Worm (Caenorhabditis elegans) whole organism, L2 larva: ENCODE measurements around the gene pag-3.

ENCODE experiments used
- C34F6.9 ChIP-seq: fragments of 150-350 bp; optimal IDR thresholded peaks from 2 replicates; lab custom pipeline; 2014; ENCODE audit warnings: missing biosample characterization, missing genetic modification characterization
- F13H6.1 ChIP-seq: sonication (generic microtip); optimal IDR thresholded peaks from 2 replicates; lab custom pipeline; 2016; ENCODE audit warnings: missing genetic modification characterization, missing compliant biosample characterization
- Y55F3AM.14 ChIP-seq: fragments of 200-800 bp; sonication (Bioruptor generic); optimal IDR thresholded peaks from 2 replicates; lab custom pipeline; 2018; ENCODE audit warnings: mild to moderate bottlenecking, missing genetic modification characterization, missing compliant biosample characterization
- ZK546.5 ChIP-seq: sonication (generic microtip); optimal IDR thresholded peaks from 2 replicates; lab custom pipeline; 2017; ENCODE audit warnings: missing biosample characterization, missing genetic modification characterization
- alr-1 ChIP-seq: fragments of 150-350 bp; optimal IDR thresholded peaks from 2 replicates; lab custom pipeline; 2014; ENCODE audit warnings: missing biosample characterization, missing genetic modification characterization
- aly-2 ChIP-seq: fragments of 150-350 bp; optimal IDR thresholded peaks from 2 replicates; lab custom pipeline; 2014; ENCODE audit warnings: missing biosample characterization, missing genetic modification characterization
- ama-1 ChIP-seq: fragments of 150-350 bp; optimal IDR thresholded peaks from 2 replicates; lab custom pipeline; 2018; ENCODE audit warnings: inconsistent platforms
- blmp-1 ChIP-seq: sonication (generic microtip); optimal IDR thresholded peaks from 2 replicates; lab custom pipeline; 2017; ENCODE audit warnings: missing genetic modification characterization, mild to moderate bottlenecking, missing compliant biosample characterization, antibody characterized with exemption, moderate library complexity; ENCODE audit not compliant: insufficient read depth
- ceh-16 ChIP-seq: fragments of 150-350 bp; optimal IDR thresholded peaks from 2 replicates; lab custom pipeline; 2014; ENCODE audit warnings: missing biosample characterization, missing genetic modification characterization
- crh-2 ChIP-seq: sonication (generic microtip); optimal IDR thresholded peaks from 2 replicates; lab custom pipeline; 2017; ENCODE audit warnings: missing biosample characterization, missing genetic modification characterization
- dmd-4 ChIP-seq: sonication (generic microtip); optimal IDR thresholded peaks from 2 replicates; lab custom pipeline; 2017; ENCODE audit warnings: missing biosample characterization, missing genetic modification characterization
- egl-27 ChIP-seq: sonication (generic microtip); optimal IDR thresholded peaks from 3 replicates; lab custom pipeline; 2017; ENCODE audit warnings: missing biosample characterization, missing genetic modification reagents, missing genetic modification characterization
- elt-1 ChIP-seq: fragments of 150-350 bp; optimal IDR thresholded peaks from 2 replicates; lab custom pipeline; 2014; ENCODE audit warnings: missing biosample characterization, missing genetic modification characterization
- elt-3 ChIP-seq: sonication (generic microtip); optimal IDR thresholded peaks from 2 replicates; lab custom pipeline; 2017; ENCODE audit warnings: missing biosample characterization, missing genetic modification characterization
- fos-1 ChIP-seq: fragments of 150-350 bp; optimal IDR thresholded peaks from 2 replicates; lab custom pipeline; 2014; ENCODE audit warnings: missing biosample characterization, missing genetic modification characterization
- lin-11 ChIP-seq: fragments of 150-350 bp; sonication (generic microtip); optimal IDR thresholded peaks from 2 replicates; lab custom pipeline; 2014; ENCODE audit warnings: missing biosample characterization, missing genetic modification characterization, inconsistent platforms, mixed read lengths
- lin-13 ChIP-seq: fragments of 150-350 bp; optimal IDR thresholded peaks from 2 replicates; lab custom pipeline; 2014; ENCODE audit warnings: missing biosample characterization, missing genetic modification reagents, missing genetic modification characterization
- lin-39 ChIP-seq: fragments of 150-350 bp; optimal IDR thresholded peaks from 2 replicates; lab custom pipeline; 2014; ENCODE audit warnings: missing biosample characterization, missing genetic modification reagents, missing genetic modification characterization
- lsy-2 ChIP-seq, 2 experiments: fragments of 150-350 bp in 1 of 2; sonication (generic microtip) in 1 of 2; optimal IDR thresholded peaks; 2 replicates each; lab custom pipeline; 2014 to 2017; ENCODE audit warnings: missing biosample characterization in 2 of 2, missing genetic modification characterization in 2 of 2
- mab-5 ChIP-seq: fragments of 150-350 bp; optimal IDR thresholded peaks from 2 replicates; lab custom pipeline; 2014; ENCODE audit warnings: missing biosample characterization, missing genetic modification characterization
- mbf-1 ChIP-seq: sonication (generic microtip); optimal IDR thresholded peaks from 2 replicates; lab custom pipeline; 2017; ENCODE audit warnings: missing biosample characterization, missing genetic modification characterization
- mdl-1 ChIP-seq, 2 experiments: fragments of 150-350 bp in 1 of 2; sonication (generic microtip) in 1 of 2; optimal IDR thresholded peaks; 2 replicates each; lab custom pipeline; 2017; ENCODE audit warnings: missing biosample characterization in 2 of 2, missing genetic modification characterization in 2 of 2
- nhr-10 ChIP-seq: sonication (generic microtip); optimal IDR thresholded peaks from 2 replicates; lab custom pipeline; 2017; ENCODE audit warnings: missing biosample characterization, missing genetic modification characterization
- nhr-11 ChIP-seq: fragments of 150-350 bp; optimal IDR thresholded peaks from 2 replicates; lab custom pipeline; 2014; ENCODE audit warnings: missing biosample characterization, missing genetic modification characterization
- nhr-129 ChIP-seq: fragments of 150-350 bp; optimal IDR thresholded peaks from 2 replicates; lab custom pipeline; 2014; ENCODE audit warnings: missing biosample characterization, missing genetic modification characterization
- nhr-21 ChIP-seq: fragments of 150-350 bp; optimal IDR thresholded peaks from 2 replicates; lab custom pipeline; 2014; ENCODE audit warnings: missing biosample characterization, missing genetic modification characterization
- nhr-237 ChIP-seq: fragments of 150-350 bp; optimal IDR thresholded peaks from 2 replicates; lab custom pipeline; 2014; ENCODE audit warnings: missing biosample characterization, missing genetic modification characterization
- nhr-25 ChIP-seq: fragments of 150-350 bp; sonication (generic microtip); optimal IDR thresholded peaks from 3 replicates; lab custom pipeline; 2014; ENCODE audit warnings: missing biosample characterization, missing genetic modification characterization
- nhr-6 ChIP-seq: fragments of 150-350 bp; optimal IDR thresholded peaks from 2 replicates; lab custom pipeline; 2014; ENCODE audit warnings: missing biosample characterization, missing genetic modification characterization
- nhr-77 ChIP-seq: fragments of 150-350 bp; optimal IDR thresholded peaks from 2 replicates; lab custom pipeline; 2014; ENCODE audit warnings: missing biosample characterization, missing genetic modification characterization
- peb-1 ChIP-seq: fragments of 150-350 bp; optimal IDR thresholded peaks from 2 replicates; lab custom pipeline; 2014; ENCODE audit warnings: missing biosample characterization, missing genetic modification characterization
- sem-4 ChIP-seq: fragments of 150-350 bp; optimal IDR thresholded peaks from 2 replicates; lab custom pipeline; 2014; ENCODE audit warnings: missing biosample characterization, missing genetic modification reagents, missing genetic modification characterization
- skn-1 ChIP-seq: sonication (generic microtip); optimal IDR thresholded peaks from 2 replicates; lab custom pipeline; 2017; ENCODE audit warnings: missing biosample characterization, missing genetic modification characterization
- sma-3 ChIP-seq: sonication (generic microtip); optimal IDR thresholded peaks from 2 replicates; lab custom pipeline; 2016; ENCODE audit warnings: missing genetic modification reagents, missing genetic modification characterization, missing compliant biosample characterization
- sma-9 ChIP-seq, 2 experiments: fragments of 150-350 bp in 1 of 2; sonication (generic microtip) in 1 of 2; optimal IDR thresholded peaks; 2 replicates each; lab custom pipeline; 2014 to 2016; ENCODE audit warnings: missing genetic modification characterization in 2 of 2, mild to moderate bottlenecking in 1 of 2, missing biosample characterization in 1 of 2, missing compliant biosample characterization in 1 of 2, missing genetic modification reagents in 1 of 2, moderate library complexity in 1 of 2
- snpc-4 ChIP-seq: fragments of 150-350 bp; optimal IDR thresholded peaks from 2 replicates; lab custom pipeline; 2014; ENCODE audit warnings: missing biosample characterization, missing genetic modification characterization
- unc-39 ChIP-seq: fragments of 150-350 bp; optimal IDR thresholded peaks from 2 replicates; lab custom pipeline; 2014; ENCODE audit warnings: missing biosample characterization, missing genetic modification characterization
- unc-55 ChIP-seq: fragments of 150-350 bp; sonication (generic microtip); optimal IDR thresholded peaks from 3 replicates; lab custom pipeline; 2014; ENCODE audit warnings: missing biosample characterization, missing genetic modification reagents, missing genetic modification characterization
- zag-1 ChIP-seq: fragments of 150-350 bp; optimal IDR thresholded peaks from 2 replicates; lab custom pipeline; 2014; ENCODE audit warnings: missing biosample characterization, missing genetic modification characterization
- ztf-1 ChIP-seq: fragments of 200-800 bp; sonication (Bioruptor generic); conservative IDR thresholded peaks from 2 replicates; pipeline ENCODE4 v1.3.6; 2022; ENCODE audit warnings: missing genetic modification characterization, missing compliant biosample characterization
- ztf-4 ChIP-seq: fragments of 150-350 bp; optimal IDR thresholded peaks from 2 replicates; lab custom pipeline; 2014; ENCODE audit warnings: missing biosample characterization, missing genetic modification characterization

The pag-3 gene

ce11 chrX:14975467-14976167 lies 21.2 kb upstream of the pag-3 start, which contains the start of gene F20D1.3:
TSS of gene F20D1.3 (plus strand) at chrX:14976117.
- peak; percentile 38 for TF ChIP-seq egl-27 (tag; lab: Kevin White, UChicago)
- TF ChIP-seq lin-13 = peak; percentile 37
- TF ChIP-seq blmp-1 (tag; lab: Kevin White, UChicago) = no peak
- peak in 1 of 2 experiments; percentile 55 for TF ChIP-seq lsy-2 (tag; optimal IDR thresholded peaks at IDR 0.05; lab: Kevin White, UChicago)
- TF ChIP-seq lin-39 (tag; lab: Kevin White, UChicago) = no peak
- peak; percentile 68 for TF ChIP-seq nhr-25 (tag; lab: Kevin White, UChicago)
- peak; percentile 81 for TF ChIP-seq unc-55 (GFP tag; lab: Kevin White, UChicago)
- peak; percentile 99 for TF ChIP-seq fos-1
- peak; percentile 7 for TF ChIP-seq zag-1 (tag; lab: Kevin White, UChicago)
- peak; percentile 50 for TF ChIP-seq nhr-6
- peak; percentile 28 for TF ChIP-seq nhr-21 (tag; lab: Kevin White, UChicago)
- peak; percentile 8 for TF ChIP-seq lin-11 (tag; lab: Kevin White, UChicago)
- peak; percentile 77 for TF ChIP-seq crh-2 (tag; lab: Kevin White, UChicago)
- TF ChIP-seq ztf-4 (tag; lab: Kevin White, UChicago) = no peak
- peak; percentile 63 for TF ChIP-seq sma-3 (GFP tag; lab: Kevin White, UChicago)
- TF ChIP-seq nhr-129 (tag; lab: Kevin White, UChicago) = peak; percentile 90
- TF ChIP-seq skn-1 = no peak
- peak; percentile 60 for TF ChIP-seq sma-9 (GFP tag; optimal IDR thresholded peaks at IDR 0.05; lab: Kevin White, UChicago)
- no peak for TF ChIP-seq sma-9 (tag; optimal IDR thresholded peaks at IDR 0.05; lab: Kevin White, UChicago)
- peak; percentile 73 for TF ChIP-seq C34F6.9
- peak in 1 of 2 experiments; percentile 46 for TF ChIP-seq mdl-1 (tag; optimal IDR thresholded peaks at IDR 0.05; lab: Kevin White, UChicago)
- peak; percentile 34 for TF ChIP-seq F13H6.1 (tag; lab: Kevin White, UChicago)
- TF ChIP-seq sem-4 (tag; lab: Kevin White, UChicago) = peak; percentile 24
- no peak for TF ChIP-seq dmd-4 (tag; lab: Kevin White, UChicago)
- peak; percentile 41 for TF ChIP-seq Y55F3AM.14 (GFP tag; lab: Kevin White, UChicago)

DNA sequence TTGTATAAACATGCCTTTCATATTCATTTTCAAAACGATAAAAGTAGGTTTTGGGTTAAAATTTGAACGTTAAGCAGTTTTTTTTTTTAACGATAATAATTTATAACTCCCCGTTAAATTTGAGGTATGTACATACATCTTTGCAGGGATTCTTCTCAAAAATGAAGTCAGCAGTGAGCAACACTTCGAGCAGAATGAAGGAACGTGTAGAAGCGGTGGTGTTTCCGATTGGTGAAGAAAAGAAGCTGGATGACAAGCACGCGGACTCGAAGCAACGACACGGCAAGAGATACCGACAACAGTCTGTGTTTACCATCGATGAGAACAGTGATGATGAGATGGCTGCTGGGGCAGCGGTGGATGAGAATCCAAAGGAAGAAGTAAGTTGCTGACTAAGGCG lies 18.6 kb upstream of the pag-3 start:
- TF ChIP-seq skn-1 (no peak), peb-1 (tag; lab: Kevin White, UChicago) (no peak), egl-27 (tag; lab: Kevin White, UChicago) (no peak), nhr-129 (tag; lab: Kevin White, UChicago) (no peak), ama-1 (lab: Kevin White, UChicago) (no peak), F13H6.1 (tag; lab: Kevin White, UChicago) (no peak), Y55F3AM.14 (GFP tag; lab: Kevin White, UChicago) (no peak), mbf-1 (tag; lab: Kevin White, UChicago) (no peak), C34F6.9 (no peak), nhr-10 (tag; lab: Kevin White, UChicago) (no peak), dmd-4 (tag; lab: Kevin White, UChicago) (no peak), lin-39 (tag; lab: Kevin White, UChicago) (no peak), mdl-1 (tag; optimal IDR thresholded peaks at IDR 0.05; lab: Kevin White, UChicago) (no peak), blmp-1 (tag; lab: Kevin White, UChicago) (no peak), unc-55 (GFP tag; lab: Kevin White, UChicago) (no peak), snpc-4 (tag; lab: Kevin White, UChicago) (no peak), crh-2 (tag; lab: Kevin White, UChicago) (no peak), sma-3 (GFP tag; lab: Kevin White, UChicago) (no peak), elt-1 (no peak)
- TF ChIP-seq, all 48 proteins: peak for 0

DNA sequence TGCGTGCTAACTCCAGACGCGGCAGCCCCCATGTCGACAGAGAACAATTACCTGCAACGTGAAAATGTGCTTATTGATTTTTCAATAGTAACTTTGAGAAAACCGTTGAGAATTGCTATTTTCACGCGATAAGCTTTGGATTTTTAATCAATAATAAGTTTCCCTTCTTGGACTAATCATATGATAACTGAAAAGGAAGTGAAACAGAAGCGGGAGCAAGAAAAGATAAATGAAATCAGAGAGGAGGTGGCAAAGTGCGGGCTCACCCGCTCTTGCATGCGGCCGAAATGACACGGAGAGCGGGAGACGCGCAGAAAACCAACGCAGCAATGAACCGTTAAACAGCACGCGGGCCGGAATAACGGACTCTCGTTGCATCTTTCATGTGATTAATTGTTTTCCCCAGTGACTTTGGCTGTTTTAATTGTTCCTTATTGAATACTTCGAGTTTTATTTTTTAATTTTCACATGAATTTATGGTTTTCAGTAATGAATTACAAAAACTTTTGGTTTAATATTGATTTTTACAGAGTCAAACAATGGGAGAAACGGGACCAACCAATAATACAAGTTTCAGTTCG lies 15.9 kb upstream of the pag-3 start, which contains the start of the genes flwr-1 and tbc-1:
flwr-1 (minus strand) TSS at position 51 of the 581 bp plus-strand sequence.
tbc-1 (plus strand) TSS at position 531 of the 581 bp plus-strand sequence.
- TF ChIP-seq nhr-237 (tag; lab: Kevin White, UChicago) = no peak
- no peak for TF ChIP-seq mbf-1 (tag; lab: Kevin White, UChicago)
- no peak for TF ChIP-seq lin-39 (tag; lab: Kevin White, UChicago)
- TF ChIP-seq nhr-129 (tag; lab: Kevin White, UChicago) = peak; percentile 66
- no peak for TF ChIP-seq nhr-11 (tag; lab: Kevin White, UChicago)
- no peak for TF ChIP-seq dmd-4 (tag; lab: Kevin White, UChicago)
- TF ChIP-seq F13H6.1 (tag; lab: Kevin White, UChicago) = no peak
- TF ChIP-seq elt-1 = no peak
- no peak for TF ChIP-seq skn-1
- peak; percentile 5 for TF ChIP-seq mab-5 (tag; lab: Kevin White, UChicago)
- TF ChIP-seq snpc-4 (tag; lab: Kevin White, UChicago) = no peak
- no peak for TF ChIP-seq ceh-16 (tag; lab: Kevin White, UChicago)
- TF ChIP-seq lin-11 (tag; lab: Kevin White, UChicago) = peak; percentile 12
- TF ChIP-seq sma-9 (GFP tag; optimal IDR thresholded peaks at IDR 0.05; lab: Kevin White, UChicago) = peak; percentile 17
- no peak for TF ChIP-seq sma-9 (tag; optimal IDR thresholded peaks at IDR 0.05; lab: Kevin White, UChicago)
- TF ChIP-seq egl-27 (tag; lab: Kevin White, UChicago) = no peak
- peak; percentile 14 for TF ChIP-seq lin-13
- no peak for TF ChIP-seq alr-1 (tag; lab: Kevin White, UChicago)
- TF ChIP-seq ZK546.5 (tag; lab: Kevin White, UChicago) = no peak
- no peak for TF ChIP-seq nhr-10 (tag; lab: Kevin White, UChicago)
- TF ChIP-seq fos-1 = peak; percentile 20
- no peak for TF ChIP-seq nhr-77 (tag; lab: Kevin White, UChicago)
- no peak for TF ChIP-seq peb-1 (tag; lab: Kevin White, UChicago)
- TF ChIP-seq aly-2 (tag; lab: Kevin White, UChicago) = no peak
- peak in 1 of 2 experiments; percentile 35 for TF ChIP-seq lsy-2 (tag; optimal IDR thresholded peaks at IDR 0.05; lab: Kevin White, UChicago)
- TF ChIP-seq ztf-1 (GFP tag; lab: Robert Waterston, UW) = no peak
- no peak for TF ChIP-seq mdl-1 (tag; optimal IDR thresholded peaks at IDR 0.05; lab: Kevin White, UChicago)
- no peak for TF ChIP-seq sem-4 (tag; lab: Kevin White, UChicago)
- TF ChIP-seq nhr-25 (tag; lab: Kevin White, UChicago) = no peak
- peak; percentile 65 for TF ChIP-seq unc-55 (GFP tag; lab: Kevin White, UChicago)
- no peak for TF ChIP-seq unc-39 (tag; lab: Kevin White, UChicago)
- no peak for TF ChIP-seq elt-3 (tag; lab: Kevin White, UChicago)
